Worm (Caenorhabditis elegans): ENCODE data around the gene mes-2.
A peak's percentile ranks its signal among the peaks of the same experiment; 100 is the strongest.

Gene mes-2

DNA sequence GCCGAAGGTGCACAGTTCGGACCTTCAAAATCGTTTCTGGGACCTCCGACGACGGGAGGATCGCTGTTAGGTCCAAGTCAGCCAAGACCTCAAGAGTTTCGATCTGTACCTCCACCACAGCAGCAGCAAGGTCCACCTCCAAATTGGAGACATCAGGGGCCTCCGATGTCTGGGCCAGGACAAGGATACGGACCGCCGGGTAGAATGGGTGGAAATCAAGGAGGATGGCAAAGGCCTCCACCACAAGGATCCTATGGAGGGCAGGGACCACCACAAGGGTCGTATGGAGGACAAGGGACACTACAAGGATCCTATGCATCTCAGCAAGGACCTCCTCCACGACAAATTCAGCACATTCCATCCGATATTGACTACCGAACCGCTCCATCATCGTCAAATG, 23.1 kb upstream of the mes-2 start:
- TF ChIP-seq zfh-2 (GFP tag; conservative IDR thresholded peaks at IDR 0.05) (peak; percentile 52; the same call in 1 of the 2 replicates), C06A6.2 (GFP tag; conservative IDR thresholded peaks at IDR 0.05) (no peak), bed-1 (GFP tag; IDR thresholded peaks at IDR 0.05) (0 out of 2 replicates have a peak, but pooled peaks have one; percentile 4)

DNA sequence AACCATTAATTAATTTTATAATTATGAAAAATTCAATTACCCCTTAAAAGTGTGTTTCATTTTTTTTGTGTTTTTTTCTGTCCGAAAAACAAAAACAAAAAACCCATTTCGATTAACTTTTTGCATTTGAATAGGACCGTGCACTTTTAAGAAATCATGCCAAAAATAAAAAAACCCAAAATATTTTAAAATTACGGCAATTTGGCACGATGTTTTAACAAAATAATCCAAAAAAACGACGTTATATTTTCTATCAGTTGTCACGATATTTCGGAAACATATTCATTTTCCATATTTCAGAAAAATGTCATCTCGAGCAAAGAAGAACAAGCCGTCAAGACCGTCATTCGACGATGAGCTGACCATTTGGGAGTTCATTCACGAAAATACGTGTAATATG, 22.1 kb upstream of the mes-2 start, which contains the start of gene tebp-1:
TSS of gene tebp-1 (plus strand) at position 301 of the 400 bp plus-strand sequence.
- no peak for TF ChIP-seq attf-5 (GFP tag; optimal IDR thresholded peaks at IDR 0.05)
- no peak for TF ChIP-seq madf-3 (GFP tag; IDR thresholded peaks at IDR 0.05)

DNA sequence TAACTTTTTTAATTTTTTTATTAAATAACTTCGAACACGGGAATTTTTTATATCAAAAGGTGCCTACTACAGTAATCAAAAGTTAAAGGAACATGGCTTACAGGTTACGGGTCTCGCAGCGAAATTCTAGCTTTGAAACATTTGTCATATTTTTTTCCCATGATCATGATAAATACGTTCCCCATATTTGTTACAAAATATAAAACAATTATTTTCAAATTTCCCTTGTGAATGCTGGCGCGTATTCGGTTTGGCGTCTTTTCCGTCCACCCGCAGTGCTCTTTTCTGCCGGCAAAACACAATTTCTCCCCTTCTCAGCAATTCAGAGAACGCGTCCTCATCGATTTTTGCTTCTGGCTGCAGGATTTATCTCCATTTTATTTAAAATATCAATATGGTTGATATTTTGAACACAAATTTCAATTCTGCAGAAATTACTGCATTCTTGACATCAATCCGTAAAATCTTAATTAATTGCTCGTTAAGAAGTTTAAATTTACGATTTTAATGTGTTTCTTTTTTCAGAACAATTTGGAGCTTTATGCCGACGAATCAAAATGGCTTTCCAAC, 18.5 kb upstream of the mes-2 start, which contains the start of gene imb-2:
TSS of gene imb-2 (plus strand) at position 520 of the 570 bp plus-strand sequence.
- peak; percentile 44 for TF ChIP-seq nhr-80 (tag; optimal IDR thresholded peaks at IDR 0.05)
- no peak for TF ChIP-seq ceh-58 (GFP tag; IDR thresholded peaks at IDR 0.05)
- 0 out of 2 replicates have a peak, but pooled peaks have one; percentile 17 for TF ChIP-seq rcor-1 (GFP tag; IDR thresholded peaks at IDR 0.05)
- TF ChIP-seq ama-1 (optimal IDR thresholded peaks at IDR 0.05): no peak
- no peak for TF ChIP-seq ama-1 (GFP tag; optimal IDR thresholded peaks at IDR 0.05)
- peak; percentile 1 for TF ChIP-seq hrde-1 (tag; optimal IDR thresholded peaks at IDR 0.05; ENCODE audit: borderline replicate concordance)
- TF ChIP-seq cebp-1 (GFP tag; IDR thresholded peaks at IDR 0.05): no peak
- peak; percentile 38 for TF ChIP-seq cebp-1 (tag; optimal IDR thresholded peaks at IDR 0.05)
- TF ChIP-seq nfya-2 (GFP tag; IDR thresholded peaks at IDR 0.05): no peak
- TF ChIP-seq snpc-1.3 (tag; optimal IDR thresholded peaks at IDR 0.05; ENCODE audit: insufficient read depth): peak; percentile 2
- peak; percentile 68 for TF ChIP-seq lin-54 (GFP tag; optimal IDR thresholded peaks at IDR 0.05)
- TF ChIP-seq F57C9.4 (tag; optimal IDR thresholded peaks at IDR 0.05): no peak
- no peak for TF ChIP-seq F10E7.11 (tag; optimal IDR thresholded peaks at IDR 0.05)
- TF ChIP-seq bed-1 (GFP tag; IDR thresholded peaks at IDR 0.05): no peak
- TF ChIP-seq F33H1.4 (GFP tag; IDR thresholded peaks at IDR 0.05): peak; percentile 86
- TF ChIP-seq F49E8.2 (tag; optimal IDR thresholded peaks at IDR 0.05; ENCODE audit: insufficient read depth): peak; percentile 3
- TF ChIP-seq attf-5 (GFP tag; optimal IDR thresholded peaks at IDR 0.05): peak; percentile 89
- peak; percentile 84 for TF ChIP-seq madf-6 (GFP tag; IDR thresholded peaks at IDR 0.05)
- TF ChIP-seq ztf-18 (tag; optimal IDR thresholded peaks at IDR 0.05): peak; percentile 89
- peak; percentile 39 for TF ChIP-seq dpl-1 (GFP tag; optimal IDR thresholded peaks at IDR 0.05)
- peak; percentile 60 for TF ChIP-seq mcd-1 (GFP tag; IDR thresholded peaks at IDR 0.05)
- no peak for TF ChIP-seq mes-4 (tag; optimal IDR thresholded peaks at IDR 0.05)
- TF ChIP-seq F57A8.1 (GFP tag; optimal IDR thresholded peaks at IDR 0.05): no peak
- peak; percentile 3 for TF ChIP-seq him-1 (tag; optimal IDR thresholded peaks at IDR 0.05)
- TF ChIP-seq K11D2.4 (GFP tag; IDR thresholded peaks at IDR 0.05): no peak
- peak; percentile 61 for TF ChIP-seq zfh-2 (GFP tag; conservative IDR thresholded peaks at IDR 0.05)
- TF ChIP-seq ceh-91 (GFP tag; IDR thresholded peaks at IDR 0.05): peak; percentile 52; the same call in 1 of the 2 replicates
- peak; percentile 13 for TF ChIP-seq snpc-3.4 (tag; optimal IDR thresholded peaks at IDR 0.05)
- TF ChIP-seq hlh-12 (tag; optimal IDR thresholded peaks at IDR 0.05): no peak
- peak; percentile 36 for TF ChIP-seq lin-40 (tag; optimal IDR thresholded peaks at IDR 0.05)
- TF ChIP-seq dox-1 (GFP tag; IDR thresholded peaks at IDR 0.05): peak; percentile 54
- no peak for TF ChIP-seq C06A6.2 (GFP tag; conservative IDR thresholded peaks at IDR 0.05)
- no peak for TF ChIP-seq repo-1 (tag; optimal IDR thresholded peaks at IDR 0.05)
- TF ChIP-seq D2030.7 (GFP tag; IDR thresholded peaks at IDR 0.05): peak; percentile 40; the same call in 1 of the 2 replicates
- TF ChIP-seq unc-130 (GFP tag; optimal IDR thresholded peaks at IDR 0.05): peak; percentile 12
- TF ChIP-seq snpc-4 (GFP tag; optimal IDR thresholded peaks at IDR 0.05): no peak
- TF ChIP-seq snpc-4 (tag; optimal IDR thresholded peaks at IDR 0.05): peak in 2 of 4 experiments; percentile 20 to 38
- TF ChIP-seq C17E4.6 (GFP tag; IDR thresholded peaks at IDR 0.05): no peak
- TF ChIP-seq lsl-1 (GFP tag; optimal IDR thresholded peaks at IDR 0.05): peak; percentile 88
- TF ChIP-seq Y67H2A.10 (GFP tag; conservative IDR thresholded peaks at IDR 0.05): no peak
- no peak for TF ChIP-seq F23B12.7 (tag; optimal IDR thresholded peaks at IDR 0.05; ENCODE audit: insufficient read depth)
- no peak for TF ChIP-seq egl-18 (GFP tag; IDR thresholded peaks at IDR 0.05)
- peak; percentile 49 for TF ChIP-seq madf-8 (GFP tag; conservative IDR thresholded peaks at IDR 0.05)
